Fruit fly (Drosophila melanogaster): ENCODE measurements around the gene Ppm1.

Gene Ppm1

DNA sequence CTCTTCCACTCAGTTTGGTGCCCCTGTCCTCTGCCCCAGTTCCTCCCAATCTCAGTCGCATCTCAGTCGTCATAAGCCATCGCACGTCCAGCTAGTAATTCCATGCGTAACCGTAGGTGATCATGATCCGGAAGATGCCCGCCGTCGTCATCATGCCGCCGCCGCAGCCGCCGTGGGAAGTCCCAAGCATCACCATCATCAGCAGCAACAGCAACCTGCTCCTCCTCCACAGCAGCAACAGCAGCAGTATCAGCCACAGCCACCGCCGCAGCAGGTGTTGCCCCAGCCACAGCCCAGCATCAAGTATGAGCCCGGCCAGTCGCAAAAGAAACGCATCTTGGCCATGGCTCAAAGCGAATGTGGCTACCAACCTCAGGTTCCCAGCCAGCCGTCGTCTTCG lies 8.2 kb upstream of the Ppm1 start:
- TF ChIP-seq OdsH (GFP tag; optimal IDR thresholded peaks at IDR 0.05) (no peak), brk (GFP tag; optimal IDR thresholded peaks at IDR 0.05) (no peak), Dfd (GFP tag; optimal IDR thresholded peaks at IDR 0.05) (peak; percentile 56)

DNA sequence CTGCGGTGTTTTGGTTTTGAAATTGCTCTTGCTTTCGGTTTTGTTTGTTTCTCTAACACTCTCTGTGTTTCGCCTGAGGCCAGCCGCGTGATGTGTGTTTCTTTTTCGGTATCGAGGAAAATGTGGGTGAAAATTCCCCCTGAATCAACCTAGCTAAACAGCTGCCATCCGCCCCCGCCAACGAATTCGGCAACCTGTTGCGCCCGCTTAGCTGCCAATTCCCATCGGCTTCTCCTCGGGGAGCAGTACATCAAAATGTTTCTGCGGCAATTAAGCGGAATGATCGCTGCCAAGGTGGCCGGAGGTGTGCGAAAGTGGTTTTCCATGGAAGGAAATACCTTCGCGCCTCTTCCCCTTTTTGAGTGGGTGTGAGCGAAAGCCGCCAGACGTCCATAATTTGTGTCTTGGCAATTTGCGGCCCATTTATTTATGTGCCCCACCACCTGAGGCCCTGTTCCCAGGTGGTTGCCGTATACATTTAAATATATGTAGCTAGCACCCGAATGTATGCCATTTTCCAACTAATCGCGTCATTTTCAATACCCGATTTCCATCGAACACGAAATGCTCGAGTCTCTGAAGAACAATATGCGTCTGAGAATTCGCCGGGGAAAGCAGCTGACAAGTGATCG lies 5.6 kb downstream of the Ppm1 start:
- no peak for TF ChIP-seq rgr (GFP tag; optimal IDR thresholded peaks at IDR 0.05)
- TF ChIP-seq OdsH (GFP tag; optimal IDR thresholded peaks at IDR 0.05), result no peak
- TF ChIP-seq jim (GFP tag; optimal IDR thresholded peaks at IDR 0.05), result no peak
- no peak for TF ChIP-seq Myc (optimal IDR thresholded peaks at IDR 0.05)
- no peak for TF ChIP-seq Vsx2 (GFP tag; optimal IDR thresholded peaks at IDR 0.05; ENCODE audit: partially characterized antibody)
- TF ChIP-seq GATAd (GFP tag; optimal IDR thresholded peaks at IDR 0.05), result no peak
- no peak for TF ChIP-seq brk (GFP tag; optimal IDR thresholded peaks at IDR 0.05)
- TF ChIP-seq sage (GFP tag; optimal IDR thresholded peaks at IDR 0.05), result no peak
- no peak for TF ChIP-seq Sp1 (GFP tag; optimal IDR thresholded peaks at IDR 0.05)

DNA sequence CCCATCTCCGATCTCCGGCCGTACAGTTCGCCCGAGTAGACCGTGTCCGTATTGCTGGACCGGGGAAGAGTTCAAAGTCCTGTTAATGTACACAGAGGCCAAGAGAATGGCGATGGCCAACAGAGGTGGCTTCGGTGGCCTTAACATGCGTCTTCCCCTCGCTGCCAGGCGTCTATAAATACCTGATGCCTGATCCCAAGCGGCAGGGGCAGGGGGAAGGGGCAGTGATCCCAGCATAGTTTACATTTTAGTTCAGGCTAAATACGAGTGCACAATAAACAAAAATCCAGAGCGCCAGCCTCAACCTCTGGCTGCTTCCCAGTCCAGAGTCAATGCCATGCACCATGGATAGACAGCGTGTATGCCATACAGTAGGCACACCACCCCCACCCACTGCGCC lies 6.7 kb downstream of the Ppm1 start:
- TF ChIP-seq Myc (optimal IDR thresholded peaks at IDR 0.05) (no peak), Hnf4 (GFP tag; optimal IDR thresholded peaks at IDR 0.05) (no peak), Sp1 (GFP tag; optimal IDR thresholded peaks at IDR 0.05) (no peak), OdsH (GFP tag; optimal IDR thresholded peaks at IDR 0.05) (no peak), Jra (GFP tag; optimal IDR thresholded peaks at IDR 0.05) (no peak), tai (GFP tag; optimal IDR thresholded peaks at IDR 0.05) (no peak), dsf (GFP tag; optimal IDR thresholded peaks at IDR 0.05; ENCODE audit: borderline replicate concordance) (no peak), Dfd (GFP tag; optimal IDR thresholded peaks at IDR 0.05) (no peak), Hr83 (GFP tag; optimal IDR thresholded peaks at IDR 0.05; ENCODE audit: poor library complexity, severe bottlenecking) (no peak), Mio (GFP tag; optimal IDR thresholded peaks at IDR 0.05) (no peak), ey (GFP tag; optimal IDR thresholded peaks at IDR 0.05) (no peak), CrebA (GFP tag; optimal IDR thresholded peaks at IDR 0.05; ENCODE audit: borderline replicate concordance) (no peak), rgr (GFP tag; optimal IDR thresholded peaks at IDR 0.05) (no peak), h (GFP tag; optimal IDR thresholded peaks at IDR 0.05) (no peak), woc (GFP tag; optimal IDR thresholded peaks at IDR 0.05) (no peak), sage (GFP tag; optimal IDR thresholded peaks at IDR 0.05) (no peak), Rel (GFP tag; optimal IDR thresholded peaks at IDR 0.05) (no peak), Rel (tag; optimal IDR thresholded peaks at IDR 0.05) (no peak)

DNA sequence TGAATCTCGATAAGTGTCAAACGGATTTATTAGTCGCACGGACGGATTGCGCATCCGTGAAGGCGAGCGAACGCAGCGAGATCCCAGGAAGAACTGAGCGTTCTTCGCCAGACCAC lies 7.9 kb downstream of the Ppm1 start, which contains the start of gene Kah:
Gene Kah (minus strand): TSS at position 101 of the 116 bp plus-strand sequence.
- TF ChIP-seq sv (GFP tag; optimal IDR thresholded peaks at IDR 0.05) (no peak), woc (GFP tag; optimal IDR thresholded peaks at IDR 0.05) (no peak), brk (GFP tag; optimal IDR thresholded peaks at IDR 0.05) (no peak), foxo (GFP tag; optimal IDR thresholded peaks at IDR 0.05) (no peak), CrebA (GFP tag; optimal IDR thresholded peaks at IDR 0.05; ENCODE audit: borderline replicate concordance) (no peak), Hr78 (GFP tag; optimal IDR thresholded peaks at IDR 0.05) (no peak), Myc (optimal IDR thresholded peaks at IDR 0.05) (no peak), OdsH (GFP tag; optimal IDR thresholded peaks at IDR 0.05) (no peak), fru (GFP tag; optimal IDR thresholded peaks at IDR 0.05) (no peak), dl (GFP tag; optimal IDR thresholded peaks at IDR 0.05; ENCODE audit: insufficient read depth in 1 of 2, partially characterized antibody in 2 of 2) (no peak), Rel (GFP tag; optimal IDR thresholded peaks at IDR 0.05) (no peak), Rel (tag; optimal IDR thresholded peaks at IDR 0.05) (no peak), Dif (GFP tag; optimal IDR thresholded peaks at IDR 0.05; ENCODE audit: partially characterized antibody) (no peak), Sp1 (GFP tag; optimal IDR thresholded peaks at IDR 0.05) (no peak), sage (GFP tag; optimal IDR thresholded peaks at IDR 0.05) (no peak), Hr83 (GFP tag; optimal IDR thresholded peaks at IDR 0.05; ENCODE audit: poor library complexity, severe bottlenecking) (no peak), Dfd (GFP tag; optimal IDR thresholded peaks at IDR 0.05) (no peak), GATAd (GFP tag; optimal IDR thresholded peaks at IDR 0.05) (no peak), CG9705 (GFP tag; optimal IDR thresholded peaks at IDR 0.05) (no peak)

DNA sequence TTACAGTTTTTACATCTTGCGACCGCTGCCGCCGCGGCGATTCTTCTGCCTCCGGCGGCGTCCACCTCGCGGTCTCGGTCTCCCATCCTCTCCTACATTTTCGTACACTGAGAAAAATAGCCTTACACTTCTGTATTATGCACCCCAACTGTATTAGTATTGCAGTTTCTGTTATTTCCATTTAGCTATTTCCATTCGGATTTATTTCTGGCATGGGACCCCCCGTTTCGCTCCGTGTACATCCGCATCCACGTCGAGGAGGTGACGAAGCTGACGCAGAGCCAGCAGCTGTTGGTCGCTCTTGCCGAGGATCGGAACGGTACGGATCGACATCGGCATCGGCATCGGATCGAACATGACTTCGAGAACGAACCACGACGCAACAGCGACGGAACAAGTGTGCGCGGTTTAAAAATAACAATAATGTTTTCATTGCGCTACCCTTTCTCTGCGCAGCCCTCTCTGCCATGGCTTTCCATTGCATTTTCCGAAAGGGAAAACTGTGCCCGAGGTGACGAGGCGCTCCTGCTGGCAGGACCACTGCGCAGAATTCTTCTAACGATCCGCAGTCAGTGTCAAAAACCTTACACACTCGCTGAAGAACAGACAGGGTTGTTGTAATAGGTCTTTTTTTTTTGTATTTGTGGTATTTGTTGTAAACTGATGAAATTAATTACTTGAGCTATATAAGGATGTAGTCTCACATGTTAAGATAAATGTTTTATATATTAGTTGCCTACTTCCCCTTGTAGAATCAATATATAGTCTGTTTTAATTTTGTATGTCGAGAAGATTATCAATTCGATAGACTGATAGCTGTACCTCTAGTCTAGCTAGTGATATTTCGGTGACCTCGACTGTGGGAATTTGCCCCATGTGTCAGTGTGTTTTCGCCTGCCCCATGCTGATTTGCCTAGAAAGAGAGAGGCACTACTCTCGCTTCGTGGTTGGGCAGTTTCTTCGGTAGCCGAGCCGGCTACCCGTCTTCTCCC lies 8.4 kb downstream of the Ppm1 start:
- no peak for TF ChIP-seq tai (GFP tag; optimal IDR thresholded peaks at IDR 0.05)
- peak in 1 of 2 experiments; percentile 53 for TF ChIP-seq foxo (GFP tag; optimal IDR thresholded peaks at IDR 0.05)
- peak; percentile 55 for TF ChIP-seq rgr (GFP tag; optimal IDR thresholded peaks at IDR 0.05)
- peak; percentile 0 for TF ChIP-seq OdsH (GFP tag; optimal IDR thresholded peaks at IDR 0.05)
- peak; percentile 58 for TF ChIP-seq fru (GFP tag; optimal IDR thresholded peaks at IDR 0.05)
- TF ChIP-seq CG9705 (GFP tag; optimal IDR thresholded peaks at IDR 0.05), result peak; percentile 3
- peak; percentile 9 for TF ChIP-seq psq (GFP tag; optimal IDR thresholded peaks at IDR 0.05)
- TF ChIP-seq GATAd (GFP tag; optimal IDR thresholded peaks at IDR 0.05), result no peak
- TF ChIP-seq br (GFP tag; optimal IDR thresholded peaks at IDR 0.05), result peak; percentile 60
- TF ChIP-seq brk (GFP tag; optimal IDR thresholded peaks at IDR 0.05), result no peak
- no peak for TF ChIP-seq Abd-B (GFP tag; optimal IDR thresholded peaks at IDR 0.05)
- peak; percentile 60 for TF ChIP-seq ey (GFP tag; optimal IDR thresholded peaks at IDR 0.05)
- peak; percentile 28 for TF ChIP-seq dmrt93B (GFP tag; optimal IDR thresholded peaks at IDR 0.05)
- peak; percentile 22 for TF ChIP-seq Sp1 (GFP tag; optimal IDR thresholded peaks at IDR 0.05)
- TF ChIP-seq HLH106 (tag; optimal IDR thresholded peaks at IDR 0.05), result peak; percentile 63
- TF ChIP-seq Hr83 (GFP tag; optimal IDR thresholded peaks at IDR 0.05; ENCODE audit: poor library complexity, severe bottlenecking), result no peak
- peak; percentile 81 for TF ChIP-seq sv (GFP tag; optimal IDR thresholded peaks at IDR 0.05)
- TF ChIP-seq Mio (GFP tag; optimal IDR thresholded peaks at IDR 0.05), result no peak
- TF ChIP-seq h (GFP tag; optimal IDR thresholded peaks at IDR 0.05), result peak; percentile 60
- TF ChIP-seq Vsx2 (GFP tag; optimal IDR thresholded peaks at IDR 0.05; ENCODE audit: partially characterized antibody), result no peak

Data from whole organism, wandering third instar larva.